Fruit fly (Drosophila melanogaster): ENCODE measurements around the gene agt.
A peak's percentile ranks its signal among the peaks of the same experiment; 100 is the strongest.

Gene agt

DNA sequence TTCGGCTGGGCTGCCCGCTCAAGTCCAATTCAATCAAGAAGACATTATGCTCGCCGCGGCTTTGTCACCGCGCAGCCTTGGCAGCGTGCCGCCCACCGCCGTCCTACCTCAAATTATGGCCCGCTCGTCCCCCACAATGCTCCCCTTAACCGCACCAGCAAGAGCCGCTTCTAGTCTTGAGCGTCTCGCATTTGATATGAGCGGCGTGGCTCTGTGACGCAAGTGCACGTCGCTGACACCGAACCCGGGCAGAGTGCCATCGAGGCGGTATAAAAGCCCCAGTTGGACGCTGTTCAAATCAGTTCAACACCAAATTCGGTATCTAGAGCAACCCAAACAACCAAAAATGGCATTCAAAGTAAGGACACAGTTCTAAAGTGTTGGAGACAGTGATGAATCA, 26.5 kb upstream of the agt start, which contains the start of gene Ccp84Ag:
Ccp84Ag (plus strand) TSS at position 301 of the 400 bp plus-strand sequence.
- TF ChIP-seq CG10462 (GFP tag; optimal IDR thresholded peaks at IDR 0.05) = no peak
- no peak for TF ChIP-seq CG8478 (optimal IDR thresholded peaks at IDR 0.05)
- no peak for TF ChIP-seq CG14667 (GFP tag; IDR thresholded peaks at IDR 0.05)
- no peak for TF ChIP-seq CG12744 (GFP tag; optimal IDR thresholded peaks at IDR 0.05)
- TF ChIP-seq Ets65A (GFP tag) = peak; percentile 52
- no peak for TF ChIP-seq ftz-f1 (GFP tag; optimal IDR thresholded peaks at IDR 0.05)
- TF ChIP-seq CG7357 (GFP tag; IDR thresholded peaks at IDR 0.05) = no peak
- no peak for TF ChIP-seq CG5245 (GFP tag; optimal IDR thresholded peaks at IDR 0.05)
- no peak for TF ChIP-seq psq (GFP tag; optimal IDR thresholded peaks at IDR 0.05)
- no peak for TF ChIP-seq CG10979 (tag; optimal IDR thresholded peaks at IDR 0.05)
- TF ChIP-seq Camta (GFP tag; optimal IDR thresholded peaks at IDR 0.05) = no peak
- no peak for TF ChIP-seq salm (tag; optimal IDR thresholded peaks at IDR 0.05)
- no peak for TF ChIP-seq CG6683 (GFP tag; optimal IDR thresholded peaks at IDR 0.05)
- TF ChIP-seq CG11085 (GFP tag; IDR thresholded peaks at IDR 0.05) = no peak
- no peak for TF ChIP-seq CG11093 (GFP tag; IDR thresholded peaks at IDR 0.05)
- TF ChIP-seq fru (optimal IDR thresholded peaks at IDR 0.05) = no peak
- TF ChIP-seq Sin3A (optimal IDR thresholded peaks at IDR 0.05) = no peak
- TF ChIP-seq cato (GFP tag; optimal IDR thresholded peaks at IDR 0.05; ENCODE audit: borderline replicate concordance) = no peak
- TF ChIP-seq CG8388 (GFP tag; optimal IDR thresholded peaks at IDR 0.05) = no peak
- no peak for TF ChIP-seq lilli (GFP tag; optimal IDR thresholded peaks at IDR 0.05)
- no peak for TF ChIP-seq gro (GFP tag; optimal IDR thresholded peaks at IDR 0.05)
- TF ChIP-seq kni (GFP tag; optimal IDR thresholded peaks at IDR 0.05) = peak; percentile 13
- TF ChIP-seq Hmx (GFP tag; optimal IDR thresholded peaks at IDR 0.05) = no peak
- TF ChIP-seq sens (GFP tag) = no peak
- peak; percentile 40; the same call in 1 of the 2 replicates for TF ChIP-seq vvl (GFP tag; IDR thresholded peaks at IDR 0.05)
- TF ChIP-seq H2.0 (GFP tag; IDR thresholded peaks at IDR 0.05) = no peak
- no peak for TF ChIP-seq CG15696 (tag; optimal IDR thresholded peaks at IDR 0.05)
- TF ChIP-seq hth (optimal IDR thresholded peaks at IDR 0.05) = no peak
- TF ChIP-seq crol (GFP tag; IDR thresholded peaks at IDR 0.05) = peak; percentile 21; the same call in 1 of the 2 replicates
- no peak for TF ChIP-seq CG12942 (GFP tag; optimal IDR thresholded peaks at IDR 0.05)
- no peak for TF ChIP-seq ro (GFP tag; IDR thresholded peaks at IDR 0.05)
- no peak for TF ChIP-seq bowl (GFP tag; IDR thresholded peaks at IDR 0.05)
- no peak for TF ChIP-seq slp2 (GFP tag; optimal IDR thresholded peaks at IDR 0.05)
- TF ChIP-seq CG9215 (GFP tag; IDR thresholded peaks at IDR 0.05) = 0 out of 2 replicates have a peak, but pooled peaks have one; percentile 12
- TF ChIP-seq Vsx1 (GFP tag; optimal IDR thresholded peaks at IDR 0.05) = no peak
- TF ChIP-seq CG13894 (tag; optimal IDR thresholded peaks at IDR 0.05) = no peak

DNA sequence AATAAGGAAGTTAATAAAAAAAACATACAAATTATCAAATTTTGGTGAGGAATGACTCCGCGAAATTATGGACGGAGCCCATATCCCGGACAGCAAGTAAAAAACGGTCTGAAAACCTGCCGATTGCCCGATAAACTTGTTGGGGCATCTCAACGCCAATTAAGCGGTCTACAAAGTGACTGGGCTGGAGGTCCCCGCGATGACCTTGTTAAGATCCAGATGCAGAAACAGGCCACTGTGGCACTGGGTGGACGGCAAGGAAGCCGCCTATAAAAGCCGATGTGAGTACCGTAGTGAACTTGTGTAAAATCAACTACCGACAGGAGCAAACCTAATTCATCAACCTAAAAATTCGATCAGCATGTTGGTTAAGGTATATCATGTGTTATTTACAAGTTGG, 24.2 kb upstream of the agt start, which contains the start of gene Edg84A:
Edg84A (plus strand) TSS at position 301 of the 400 bp plus-strand sequence.
- TF ChIP-seq tgo (GFP tag; IDR thresholded peaks at IDR 0.05) (no peak), CG2129 (GFP tag; IDR thresholded peaks at IDR 0.05; ENCODE audit: partially characterized antibody) (no peak), Fer1 (GFP tag; optimal IDR thresholded peaks at IDR 0.05) (no peak), Awh (GFP tag; IDR thresholded peaks at IDR 0.05) (no peak), ac (GFP tag; optimal IDR thresholded peaks at IDR 0.05) (no peak), H15 (GFP tag; IDR thresholded peaks at IDR 0.05) (no peak)

DNA sequence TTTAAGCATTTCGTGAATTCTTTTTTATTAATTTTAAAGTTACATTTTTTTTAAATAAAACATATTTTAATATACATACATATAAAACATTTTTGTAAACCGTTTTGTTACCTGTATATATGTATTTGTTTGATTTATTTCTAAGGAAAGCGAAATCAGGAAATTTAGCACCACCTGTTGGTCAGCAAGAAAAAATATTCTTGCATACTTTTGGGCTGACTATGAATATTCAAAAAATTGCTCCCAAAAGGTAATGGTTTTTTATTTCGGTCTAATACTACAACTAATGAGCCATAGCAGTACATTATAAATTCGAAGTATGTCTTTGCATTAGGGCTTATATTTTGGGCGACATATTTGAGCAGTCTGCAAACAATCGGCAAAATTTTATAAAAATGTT, 23.8 kb upstream of the agt start:
- TF ChIP-seq Blimp-1 (GFP tag; optimal IDR thresholded peaks at IDR 0.05) (peak; percentile 81), Jarid2 (GFP tag; optimal IDR thresholded peaks at IDR 0.05) (peak; percentile 2), slbo (GFP tag; IDR thresholded peaks at IDR 0.05) (no peak), CG11093 (GFP tag; IDR thresholded peaks at IDR 0.05) (no peak), Dip2 (GFP tag; IDR thresholded peaks at IDR 0.05) (peak; percentile 89), CG2199 (GFP tag; IDR thresholded peaks at IDR 0.05) (peak; percentile 83; the same call in 2 of the 3 replicates), kah (GFP tag; optimal IDR thresholded peaks at IDR 0.05) (peak; percentile 88), CTCF (GFP tag; optimal IDR thresholded peaks at IDR 0.05) (peak; percentile 95)

Measured in whole organism, embryonic.